Worm (Caenorhabditis elegans): ENCODE measurements around the gene Y38C1AA.7.

Gene Y38C1AA.7

ce11 chrIV:204998-205397 lies 46.2 kb downstream of the Y38C1AA.7 start, which contains the start of gene coa-1:
Gene coa-1, plus strand, starts transcription at chrIV:205298.
- no peak for TF ChIP-seq unc-42 (tag; optimal IDR thresholded peaks at IDR 0.05)
- no peak for TF ChIP-seq nhr-11 (tag; optimal IDR thresholded peaks at IDR 0.05)

DNA sequence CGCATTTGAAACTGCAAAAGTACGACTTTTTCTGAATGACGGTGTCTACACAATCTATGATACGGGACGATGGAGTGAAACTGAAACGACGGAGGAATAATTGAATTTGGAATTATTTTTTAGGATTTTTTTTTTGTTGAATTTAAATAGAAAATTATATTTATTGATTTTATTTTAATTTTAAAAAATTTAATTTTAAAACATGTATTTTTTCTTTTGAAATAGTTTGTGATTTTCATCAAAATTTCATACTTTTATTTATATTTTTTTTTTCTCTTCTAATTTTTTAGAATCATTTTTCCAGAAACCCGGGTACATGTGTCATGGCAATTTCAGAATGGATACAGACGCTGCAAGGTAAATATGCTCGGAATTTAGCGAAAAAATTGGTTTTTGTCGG lies 49.1 kb downstream of the Y38C1AA.7 start, which contains the start of gene Y38C1AA.1:
Gene Y38C1AA.1 (plus strand): TSS at position 301 of the 400 bp plus-strand sequence.
- no peak for TF ChIP-seq K09A11.1 (tag; optimal IDR thresholded peaks at IDR 0.05; ENCODE audit: insufficient read depth)
- TF ChIP-seq ets-4 (tag; optimal IDR thresholded peaks at IDR 0.05): no peak
- TF ChIP-seq ttx-3 (tag; optimal IDR thresholded peaks at IDR 0.05): no peak
- TF ChIP-seq unc-42 (tag; optimal IDR thresholded peaks at IDR 0.05): no peak
- TF ChIP-seq unc-86 (tag; optimal IDR thresholded peaks at IDR 0.05): no peak
- no peak for TF ChIP-seq ceh-30 (tag; optimal IDR thresholded peaks at IDR 0.05)
- TF ChIP-seq npax-4 (tag; optimal IDR thresholded peaks at IDR 0.05): no peak
- TF ChIP-seq F13H6.1 (tag; optimal IDR thresholded peaks at IDR 0.05): no peak
- TF ChIP-seq unc-3 (GFP tag; conservative IDR thresholded peaks at IDR 0.05): no peak
- TF ChIP-seq unc-3 (tag; optimal IDR thresholded peaks at IDR 0.05): no peak
- TF ChIP-seq pros-1 (tag; optimal IDR thresholded peaks at IDR 0.05): no peak
- no peak for TF ChIP-seq ceh-24 (tag; optimal IDR thresholded peaks at IDR 0.05)
- no peak for TF ChIP-seq gmeb-2 (tag; optimal IDR thresholded peaks at IDR 0.05)
- no peak for TF ChIP-seq ceh-22 (tag; optimal IDR thresholded peaks at IDR 0.05)
- no peak for TF ChIP-seq ceh-14 (tag; optimal IDR thresholded peaks at IDR 0.05)
- TF ChIP-seq zip-5 (tag; optimal IDR thresholded peaks at IDR 0.05): no peak
- TF ChIP-seq C08G9.2 (tag; optimal IDR thresholded peaks at IDR 0.05): no peak
- no peak for TF ChIP-seq T23F11.4 (GFP tag; optimal IDR thresholded peaks at IDR 0.05)
- no peak for TF ChIP-seq odd-2 (tag; optimal IDR thresholded peaks at IDR 0.05)
- TF ChIP-seq elt-2 (tag; optimal IDR thresholded peaks at IDR 0.05): no peak
- no peak for TF ChIP-seq K02D7.2 (tag; optimal IDR thresholded peaks at IDR 0.05)
